Worm (Caenorhabditis elegans) whole organism, mixed stage, embryonic: Measurements from ENCODE around the gene T16G1.9.

Experiments
- blmp-1 ChIP-seq: fragments of 150-350 bp; optimal IDR thresholded peaks from 2 replicates; lab custom pipeline; 2014; ENCODE audit warnings: missing biosample characterization, missing genetic modification characterization
- ceh-43 ChIP-seq: fragments of 200-800 bp; sonication (Bioruptor generic); optimal IDR thresholded peaks from 2 replicates; lab custom pipeline; 2018; ENCODE audit warnings: mild to moderate bottlenecking, missing genetic modification characterization, moderate library complexity, missing compliant biosample characterization
- ces-1 ChIP-seq: fragments of 150-350 bp; optimal IDR thresholded peaks from 2 replicates; lab custom pipeline; 2014; ENCODE audit warnings: missing biosample characterization, missing genetic modification reagents, missing genetic modification characterization
- cnd-1 ChIP-seq: fragments of 200-800 bp; sonication (Bioruptor generic); optimal IDR thresholded peaks from 2 replicates; lab custom pipeline; 2018; ENCODE audit warnings: mild to moderate bottlenecking, missing genetic modification characterization, missing compliant biosample characterization
- elt-3 ChIP-seq: fragments of 150-350 bp; optimal IDR thresholded peaks from 2 replicates; lab custom pipeline; 2014; ENCODE audit warnings: missing biosample characterization, missing genetic modification characterization
- flh-1 ChIP-seq: fragments of 200-800 bp; sonication (Bioruptor generic); optimal IDR thresholded peaks from 2 replicates; lab custom pipeline; 2018; ENCODE audit warnings: mild to moderate bottlenecking, missing genetic modification characterization, moderate library complexity, missing compliant biosample characterization
- lsy-2 ChIP-seq: fragments of 150-350 bp; optimal IDR thresholded peaks from 2 replicates; lab custom pipeline; 2014; ENCODE audit warnings: missing biosample characterization, missing genetic modification characterization
- nhr-76 ChIP-seq: sonication (generic microtip); optimal IDR thresholded peaks from 2 replicates; lab custom pipeline; 2017; ENCODE audit warnings: missing biosample characterization, missing genetic modification characterization
- snpc-4 ChIP-seq: fragments of 150-350 bp; optimal IDR thresholded peaks from 2 replicates; lab custom pipeline; 2014; ENCODE audit warnings: missing biosample characterization, missing genetic modification characterization
- sptf-1 ChIP-seq: sonication (generic microtip); optimal IDR thresholded peaks from 2 replicates; lab custom pipeline; 2017; ENCODE audit warnings: mild to moderate bottlenecking, missing genetic modification characterization, moderate library complexity, missing compliant biosample characterization
- unc-39 ChIP-seq: fragments of 150-350 bp; optimal IDR thresholded peaks from 2 replicates; lab custom pipeline; 2014; ENCODE audit warnings: missing biosample characterization, missing genetic modification characterization
- unc-62 ChIP-seq: fragments of 150-350 bp; optimal IDR thresholded peaks from 2 replicates; lab custom pipeline; 2014; ENCODE audit warnings: missing biosample characterization, missing genetic modification reagents, missing genetic modification characterization
- ztf-11 ChIP-seq: fragments of 150-350 bp; optimal IDR thresholded peaks from 2 replicates; lab custom pipeline; 2014; ENCODE audit warnings: missing biosample characterization, missing genetic modification characterization

- no peak for TF ChIP-seq blmp-1
- no peak for TF ChIP-seq nhr-76
- TF ChIP-seq flh-1 (GFP tag; lab: Kevin White, UChicago) = no peak
- no peak for TF ChIP-seq ces-1
- TF ChIP-seq cnd-1 = no peak
- no peak for TF ChIP-seq ceh-43 (GFP tag; lab: Kevin White, UChicago)
- no peak for TF ChIP-seq sptf-1 (tag; lab: Kevin White, UChicago)
- no peak for TF ChIP-seq lsy-2 (tag; lab: Kevin White, UChicago)
- TF ChIP-seq snpc-4 (tag; lab: Kevin White, UChicago) = no peak
- TF ChIP-seq elt-3 (tag; lab: Kevin White, UChicago) = no peak
- TF ChIP-seq unc-62 = no peak
- no peak for TF ChIP-seq ztf-11 (tag; lab: Kevin White, UChicago)
- TF ChIP-seq unc-39 (tag; lab: Kevin White, UChicago) = no peak
Measured at ce11 chrV:12987061-12987460, 36.4 kb upstream of the T16G1.9 start, which contains the start of gene shw-3.
